Fruit fly (Drosophila melanogaster) Kc167 (cell line): Measurements from ENCODE around the gene Cp190.

Experiments
- Myc ChIP-seq: fragments of >200 bp; optimal IDR thresholded peaks from 2 replicates; lab custom pipeline; 2017; ENCODE audit warnings: missing external identifiers
- Sin3A ChIP-seq: fragments of >200 bp; optimal IDR thresholded peaks from 2 replicates; lab custom pipeline; 2018; ENCODE audit warnings: missing external identifiers
- h ChIP-seq: fragments of >200 bp; optimal IDR thresholded peaks from 3 replicates; lab custom pipeline; 2018; ENCODE audit warnings: missing external identifiers
- psq ChIP-seq: fragments of >200 bp; optimal IDR thresholded peaks from 2 replicates; lab custom pipeline; 2017; ENCODE audit warnings: missing external identifiers
- ttk ChIP-seq: sonication (Bioruptor generic); optimal IDR thresholded peaks from 2 replicates; lab custom pipeline; 2017; ENCODE audit warnings: missing external identifiers

DNA sequence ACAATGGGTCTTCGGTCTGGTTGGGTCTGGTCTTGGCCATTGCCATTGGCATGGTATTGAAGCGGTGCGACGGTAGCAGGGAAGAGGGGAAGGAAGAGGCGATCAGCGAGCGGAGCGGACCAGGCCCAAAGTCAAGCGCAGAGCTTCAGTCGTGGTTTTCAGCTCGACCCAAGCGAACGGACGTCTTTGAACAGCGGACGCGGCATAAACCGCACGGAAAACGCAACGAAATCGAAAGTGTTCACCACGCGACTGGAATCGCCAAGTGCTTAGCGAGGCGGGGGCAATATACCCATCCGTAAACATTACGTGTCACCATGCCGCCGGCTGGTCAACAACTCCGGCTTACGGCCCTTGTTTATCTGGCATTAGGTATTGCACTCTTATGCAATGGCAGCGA lies 41.3 kb upstream of the Cp190 start, which contains the start of gene CG14866:
- no peak for TF ChIP-seq psq (lab: Kevin White, UChicago)
- TF ChIP-seq h, result no peak
- no peak for TF ChIP-seq Myc (lab: Kevin White, UChicago)
- TF ChIP-seq Sin3A (lab: Kevin White, UChicago), result no peak
- TF ChIP-seq ttk (lab: Kevin White, UChicago), result no peak
